Fruit fly (Drosophila melanogaster) whole organism, embryonic: Measurements from ENCODE around the gene Dhpr.

ENCODE experiments used
- Abd-B ChIP-seq: fragments of 200-800 bp; sonication (Bioruptor generic); optimal IDR thresholded peaks from 2 replicates; lab custom pipeline; 2018; ENCODE audit warnings: missing biosample characterization, mild to moderate bottlenecking, missing genetic modification characterization, moderate library complexity
- CG10543 ChIP-seq: fragments of 200-800 bp; sonication (Bioruptor generic); optimal IDR thresholded peaks from 3 replicates; lab custom pipeline; 2017; ENCODE audit warnings: missing biosample characterization, mild to moderate bottlenecking, missing genetic modification characterization, moderate library complexity
- CG10959 ChIP-seq: fragments of 200-800 bp; sonication (Bioruptor generic); IDR thresholded peaks from 2 replicates; pipeline ENCODE4 v1.3.6; 2022; ENCODE audit warnings: missing biosample characterization, missing genetic modification characterization
- CG12219 ChIP-seq: fragments of 200-800 bp; sonication (Bioruptor generic); optimal IDR thresholded peaks from 3 replicates; lab custom pipeline; 2018; ENCODE audit warnings: missing biosample characterization, mild to moderate bottlenecking, missing genetic modification characterization
- CG12236 ChIP-seq: fragments of 200-800 bp; sonication (Bioruptor generic); optimal IDR thresholded peaks from 2 replicates; lab custom pipeline; 2016; ENCODE audit warnings: missing biosample characterization, missing genetic modification characterization
- CG12659 ChIP-seq: fragments of 200-800 bp; sonication (Bioruptor generic); optimal IDR thresholded peaks from 3 replicates; lab custom pipeline; 2017; ENCODE audit warnings: mild to moderate bottlenecking, missing biosample characterization, missing genetic modification reagents, missing genetic modification characterization
- CG15073 ChIP-seq: fragments of 200-800 bp; sonication (Bioruptor generic); optimal IDR thresholded peaks from 2 replicates; lab custom pipeline; 2016; ENCODE audit warnings: missing biosample characterization, missing genetic modification characterization
- CG17385 ChIP-seq: fragments of 200-800 bp; sonication (Bioruptor generic); optimal IDR thresholded peaks from 3 replicates; lab custom pipeline; 2018; ENCODE audit warnings: missing biosample characterization, mild to moderate bottlenecking, missing genetic modification characterization
- CG2875 ChIP-seq: fragments of 200-800 bp; sonication (Bioruptor generic); optimal IDR thresholded peaks from 2 replicates; lab custom pipeline; 2017; ENCODE audit warnings: missing biosample characterization, mild to moderate bottlenecking, missing genetic modification characterization, missing genetic modification reagents
- CG33213 ChIP-seq: fragments of 200-800 bp; sonication (Bioruptor generic); optimal IDR thresholded peaks from 3 replicates; lab custom pipeline; 2016; ENCODE audit warnings: missing biosample characterization, missing genetic modification characterization
- CG4617 ChIP-seq: fragments of 200-800 bp; sonication (Bioruptor generic); optimal IDR thresholded peaks from 3 replicates; lab custom pipeline; 2016; ENCODE audit warnings: missing biosample characterization, missing genetic modification characterization, borderline replicate concordance
- CG6175 ChIP-seq: fragments of 200-800 bp; sonication (Bioruptor generic); IDR thresholded peaks from 3 replicates; pipeline ENCODE4 v1.3.6; 2022; ENCODE audit warnings: missing biosample characterization, missing genetic modification characterization
- CG6765 ChIP-seq: fragments of 200-800 bp; sonication (Bioruptor generic); optimal IDR thresholded peaks from 3 replicates; lab custom pipeline; 2017; ENCODE audit warnings: missing biosample characterization, mild to moderate bottlenecking, missing genetic modification characterization
- CG7839 ChIP-seq: fragments of 200-800 bp; sonication (Bioruptor generic); optimal IDR thresholded peaks from 3 replicates; lab custom pipeline; 2018; ENCODE audit warnings: missing biosample characterization, mild to moderate bottlenecking, missing genetic modification characterization, moderate library complexity
- CG8388 ChIP-seq: fragments of 200-800 bp; sonication (Bioruptor generic); optimal IDR thresholded peaks from 2 replicates; lab custom pipeline; 2019; ENCODE audit warnings: missing biosample characterization, mild to moderate bottlenecking, missing genetic modification characterization, moderate library complexity
- CG8478 ChIP-seq: fragments of >200 bp; optimal IDR thresholded peaks from 2 replicates; lab custom pipeline; 2018
- CG8924 ChIP-seq: fragments of 200-800 bp; optimal IDR thresholded peaks from 3 replicates; lab custom pipeline; 2019; ENCODE audit warnings: missing biosample characterization, mild to moderate bottlenecking, missing genetic modification characterization, moderate library complexity
- CG9727 ChIP-seq: fragments of 200-800 bp; sonication (Bioruptor generic); optimal IDR thresholded peaks from 3 replicates; lab custom pipeline; 2017; ENCODE audit warnings: missing biosample characterization, mild to moderate bottlenecking, missing genetic modification characterization
- CG9932 ChIP-seq: fragments of 200-800 bp; sonication (Bioruptor generic); IDR thresholded peaks from 2 replicates; pipeline ENCODE4 v1.3.6; 2022; ENCODE audit warnings: missing biosample characterization, missing genetic modification characterization
- CoRest ChIP-seq: fragments of 200-800 bp; sonication (Bioruptor generic); optimal IDR thresholded peaks from 3 replicates; lab custom pipeline; 2018; ENCODE audit warnings: missing biosample characterization, mild to moderate bottlenecking, missing genetic modification characterization, moderate library complexity
- D19B ChIP-seq: fragments of 200-800 bp; sonication (Bioruptor generic); optimal IDR thresholded peaks from 2 replicates; lab custom pipeline; 2017; ENCODE audit warnings: missing biosample characterization, mild to moderate bottlenecking, missing genetic modification characterization
- Deaf1 ChIP-seq: fragments of 200-800 bp; optimal IDR thresholded peaks from 3 replicates; lab custom pipeline; 2019; ENCODE audit warnings: missing biosample characterization, mild to moderate bottlenecking, missing genetic modification characterization, moderate library complexity
- Dek ChIP-seq: fragments of 200-800 bp; sonication (Bioruptor generic); optimal IDR thresholded peaks from 3 replicates; lab custom pipeline; 2019; ENCODE audit warnings: missing biosample characterization, mild to moderate bottlenecking, missing genetic modification characterization, moderate library complexity
- E2f1 ChIP-seq: fragments of 200-800 bp; sonication (Bioruptor generic); IDR thresholded peaks from 2 replicates; pipeline ENCODE4 v1.3.6; 2022; ENCODE audit warnings: missing biosample characterization, missing genetic modification characterization
- ERR ChIP-seq: fragments of 200-800 bp; sonication (Bioruptor generic); optimal IDR thresholded peaks from 2 replicates; lab custom pipeline; 2016; ENCODE audit warnings: missing biosample characterization, missing genetic modification characterization
- Ets65A ChIP-seq: fragments of 200-800 bp; sonication (Bioruptor generic); peaks from one replicate; lab custom pipeline; 2016; ENCODE audit warnings: missing biosample characterization, missing genetic modification characterization
- Hr51 ChIP-seq, 2 experiments: fragments of 200-800 bp; sonication (Bioruptor generic); optimal IDR thresholded peaks; 2 replicates in 1 of 2; 3 replicates in 1 of 2; lab custom pipeline; 2016 to 2018; ENCODE audit warnings: missing biosample characterization in 2 of 2, missing genetic modification characterization in 2 of 2, mild to moderate bottlenecking in 1 of 2, moderate library complexity in 1 of 2
- Lim3 ChIP-seq: fragments of 200-800 bp; sonication (Bioruptor generic); IDR thresholded peaks from 2 replicates; pipeline ENCODE4 v1.3.6; 2022; ENCODE audit warnings: missing biosample characterization, missing genetic modification characterization
- Max ChIP-seq: fragments of 200-800 bp; sonication (Bioruptor generic); optimal IDR thresholded peaks from 2 replicates; lab custom pipeline; 2016; ENCODE audit warnings: missing biosample characterization, mild to moderate bottlenecking, missing genetic modification characterization
- Oli ChIP-seq: fragments of 200-800 bp; sonication (Bioruptor generic); optimal IDR thresholded peaks from 2 replicates; lab custom pipeline; 2018; ENCODE audit warnings: missing biosample characterization, mild to moderate bottlenecking, missing genetic modification characterization, moderate library complexity
- Rfx ChIP-seq: fragments of 200-800 bp; sonication (Bioruptor generic); IDR thresholded peaks from 2 replicates; pipeline ENCODE4 v1.3.6; 2022; ENCODE audit warnings: missing biosample characterization, missing genetic modification characterization
- Rx ChIP-seq: fragments of 200-800 bp; sonication (Bioruptor generic); IDR thresholded peaks from 2 replicates; pipeline ENCODE4 v1.3.6; 2022; ENCODE audit warnings: missing biosample characterization, missing genetic modification characterization
- Vsx1 ChIP-seq: fragments of 200-800 bp; sonication (Bioruptor generic); optimal IDR thresholded peaks from 2 replicates; lab custom pipeline; 2017; ENCODE audit warnings: missing biosample characterization, mild to moderate bottlenecking, missing genetic modification characterization, missing genetic modification reagents
- abd-A ChIP-seq: fragments of 200-800 bp; sonication (Bioruptor generic); optimal IDR thresholded peaks from 3 replicates; lab custom pipeline; 2019; ENCODE audit warnings: missing biosample characterization, mild to moderate bottlenecking, missing genetic modification characterization, moderate library complexity
- chm ChIP-seq: fragments of 200-800 bp; sonication (Bioruptor generic); IDR thresholded peaks from 2 replicates; pipeline ENCODE4 v1.3.6; 2022; ENCODE audit warnings: missing biosample characterization, missing genetic modification characterization
- cwo ChIP-seq: fragments of 200-800 bp; sonication (Bioruptor generic); optimal IDR thresholded peaks from 3 replicates; lab custom pipeline; 2017; ENCODE audit warnings: missing biosample characterization, missing genetic modification characterization, mild to moderate bottlenecking, moderate library complexity, missing genetic modification reagents
- disco-r ChIP-seq: fragments of 200-800 bp; sonication (Bioruptor generic); optimal IDR thresholded peaks from 2 replicates; lab custom pipeline; 2016; ENCODE audit warnings: missing biosample characterization, missing genetic modification characterization
- fd64A ChIP-seq: fragments of 200-800 bp; sonication (Bioruptor generic); optimal IDR thresholded peaks from 3 replicates; lab custom pipeline; 2018; ENCODE audit warnings: missing biosample characterization, mild to moderate bottlenecking, missing genetic modification characterization
- fd96Cb ChIP-seq: fragments of 200-800 bp; sonication (Bioruptor generic); optimal IDR thresholded peaks from 2 replicates; lab custom pipeline; 2018; ENCODE audit warnings: missing biosample characterization, mild to moderate bottlenecking, missing genetic modification characterization, moderate library complexity
- gcm ChIP-seq: fragments of 200-800 bp; sonication (Bioruptor generic); optimal IDR thresholded peaks from 2 replicates; lab custom pipeline; 2019; ENCODE audit warnings: missing biosample characterization, mild to moderate bottlenecking, missing genetic modification characterization, moderate library complexity
- hkb ChIP-seq, 2 experiments: fragments of 200-800 bp in 1 of 2; fragments of >200 bp in 1 of 2; sonication (Bioruptor generic) in 1 of 2; IDR thresholded peaks in 1 of 2; optimal IDR thresholded peaks in 1 of 2; 2 replicates each; pipeline versions ENCODE4 v1.3.6 to Lab custom; 2017 to 2022; ENCODE audit warnings: missing biosample characterization in 1 of 2, missing genetic modification characterization in 1 of 2
- ind ChIP-seq: fragments of 200-800 bp; sonication (Bioruptor generic); optimal IDR thresholded peaks from 3 replicates; lab custom pipeline; 2016; ENCODE audit warnings: missing biosample characterization, missing genetic modification characterization
- jumu ChIP-seq: fragments of 200-800 bp; sonication (Bioruptor generic); optimal IDR thresholded peaks from 3 replicates; lab custom pipeline; 2016; ENCODE audit warnings: missing biosample characterization, missing genetic modification characterization
- pb ChIP-seq: fragments of 200-800 bp; sonication (Bioruptor generic); optimal IDR thresholded peaks from 3 replicates; lab custom pipeline; 2016; ENCODE audit warnings: missing biosample characterization, missing genetic modification characterization
- phol ChIP-seq: fragments of 200-800 bp; sonication (Bioruptor generic); optimal IDR thresholded peaks from 3 replicates; lab custom pipeline; 2018; ENCODE audit warnings: missing biosample characterization, mild to moderate bottlenecking, missing genetic modification characterization, moderate library complexity
- row ChIP-seq: fragments of 200-800 bp; sonication (Bioruptor generic); IDR thresholded peaks from 3 replicates; pipeline ENCODE4 v1.3.6; 2022; ENCODE audit warnings: missing biosample characterization, missing genetic modification characterization
- sens-2 ChIP-seq: fragments of 200-800 bp; sonication (Bioruptor generic); IDR thresholded peaks from 2 replicates; pipeline ENCODE4 v1.3.6; 2022; ENCODE audit warnings: missing biosample characterization, missing genetic modification characterization
- tin ChIP-seq: fragments of 200-800 bp; sonication (Bioruptor generic); optimal IDR thresholded peaks from 3 replicates; lab custom pipeline; 2016; ENCODE audit warnings: missing biosample characterization, missing genetic modification characterization
- unc-4 ChIP-seq: fragments of 200-800 bp; sonication (Bioruptor generic); IDR thresholded peaks from 2 replicates; pipeline ENCODE4 v1.3.6; 2022; ENCODE audit warnings: missing biosample characterization, missing genetic modification characterization; ENCODE audit not compliant: partially characterized antibody

The Dhpr gene

DNA sequence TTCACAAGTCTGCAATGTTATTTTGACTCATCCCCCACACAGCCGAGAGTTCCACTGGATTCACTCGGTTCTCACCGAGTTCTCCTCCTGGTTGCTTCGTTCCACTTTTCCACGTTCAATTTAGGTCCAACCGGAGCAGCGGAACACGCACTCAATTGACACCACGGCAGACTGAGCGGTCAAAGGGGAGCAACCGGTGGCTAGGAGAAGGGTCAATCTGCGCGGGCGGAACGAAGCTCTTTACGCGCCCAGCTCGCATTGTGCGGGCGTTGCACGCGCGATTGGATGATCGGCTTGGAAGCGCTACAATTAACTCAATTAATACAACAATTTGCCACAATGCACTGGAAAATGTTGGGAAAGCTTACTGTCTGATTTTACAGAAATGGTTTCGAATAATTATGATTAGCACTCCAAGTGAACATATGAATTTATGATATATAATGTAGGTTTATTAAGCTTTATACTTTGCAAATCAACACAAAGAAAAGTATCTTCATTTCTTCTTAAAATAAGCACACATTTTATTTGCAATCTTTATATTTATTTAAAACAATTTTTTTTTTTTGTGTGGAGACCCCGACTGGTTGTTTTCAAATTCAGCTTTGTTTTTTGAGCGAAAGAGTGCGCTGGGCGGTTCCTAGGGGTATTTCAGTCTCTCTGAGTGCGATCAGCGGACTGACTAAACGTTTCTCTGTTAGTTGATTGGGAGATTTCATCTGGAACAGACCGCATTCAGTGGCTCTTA lies 41.8 kb upstream of the Dhpr start, which contains the start of gene CG32032:
CG32032 (plus strand) TSS at position 698 of the 748 bp plus-strand sequence.
- peak; percentile 7 for TF ChIP-seq CG6765 (GFP tag; lab: Kevin White, UChicago)
- peak; percentile 42 for TF ChIP-seq CG17385 (GFP tag; lab: Kevin White, UChicago)
- TF ChIP-seq jumu (GFP tag; lab: Kevin White, UChicago), result no peak
- peak; percentile 13 for TF ChIP-seq CG12659 (GFP tag; lab: Kevin White, UChicago)
- peak; percentile 14 for TF ChIP-seq CG9727 (GFP tag; lab: Kevin White, UChicago)
- TF ChIP-seq gcm (GFP tag; lab: Kevin White, UChicago), result peak; percentile 53
- peak; percentile 35 for TF ChIP-seq Oli
- peak; percentile 44 for TF ChIP-seq cwo
- TF ChIP-seq Rfx (GFP tag; lab: Robert Waterston, UW), result peak; percentile 42
- TF ChIP-seq tin, result no peak
- peak; percentile 24; the same call in 1 of the 2 replicates for TF ChIP-seq CG9932
- no peak for TF ChIP-seq Lim3
- TF ChIP-seq Dek (tag; lab: Kevin White, UChicago), result peak; percentile 8
- no peak for TF ChIP-seq CG2875 (GFP tag; lab: Kevin White, UChicago)
- TF ChIP-seq Deaf1, result no peak
- TF ChIP-seq unc-4, result no peak
- no peak for TF ChIP-seq CG7839 (tag; lab: Kevin White, UChicago)
- TF ChIP-seq D19B, result no peak
- no peak for TF ChIP-seq CG33213 (GFP tag; lab: Kevin White, UChicago)
- peak; percentile 24 for TF ChIP-seq phol (tag; lab: Kevin White, UChicago)
- TF ChIP-seq CG15073 (GFP tag; lab: Kevin White, UChicago), result no peak
- 0 out of 3 replicates have a peak, but pooled peaks have one; percentile 29 for TF ChIP-seq CG6175
- peak; percentile 30 for TF ChIP-seq CoRest
- no peak for TF ChIP-seq abd-A (tag; lab: Kevin White, UChicago)
- TF ChIP-seq fd64A (GFP tag; lab: Kevin White, UChicago), result no peak
- no peak for TF ChIP-seq hkb (optimal IDR thresholded peaks at IDR 0.05; lab: Kevin White, UChicago)
- 0 out of 2 replicates have a peak, but pooled peaks have one; percentile 8 for TF ChIP-seq hkb (GFP tag; IDR thresholded peaks at IDR 0.05; lab: Robert Waterston, UW)
- TF ChIP-seq ERR (GFP tag; lab: Kevin White, UChicago), result no peak
- TF ChIP-seq Hr51 (GFP tag; optimal IDR thresholded peaks at IDR 0.05; lab: Kevin White, UChicago), result peak in 1 of 2 experiments; percentile 51
- 0 out of 2 replicates have a peak, but pooled peaks have one; percentile 35 for TF ChIP-seq E2f1 (GFP tag; lab: Robert Waterston, UW)
- TF ChIP-seq CG8924 (tag; lab: Kevin White, UChicago), result peak; percentile 10
- TF ChIP-seq Rx (GFP tag; lab: Robert Waterston, UW), result no peak
- no peak for TF ChIP-seq Max
- no peak for TF ChIP-seq pb (GFP tag; lab: Kevin White, UChicago)
- peak; percentile 2 for TF ChIP-seq fd96Cb
- peak; percentile 11 for TF ChIP-seq CG10543 (GFP tag; lab: Kevin White, UChicago)
- peak; percentile 32 for TF ChIP-seq Ets65A (GFP tag; lab: Kevin White, UChicago)
- no peak for TF ChIP-seq CG4617 (GFP tag; lab: Kevin White, UChicago)
- TF ChIP-seq row, result peak; percentile 56
- TF ChIP-seq disco-r (GFP tag; lab: Kevin White, UChicago), result no peak
- TF ChIP-seq CG12219 (GFP tag; lab: Kevin White, UChicago), result no peak
- TF ChIP-seq Vsx1, result no peak
- TF ChIP-seq sens-2 (GFP tag; lab: Robert Waterston, UW), result no peak
- no peak for TF ChIP-seq ind
- no peak for TF ChIP-seq CG8478
- peak; percentile 9 for TF ChIP-seq Abd-B
- no peak for TF ChIP-seq chm (GFP tag; lab: Robert Waterston, UW)
- no peak for TF ChIP-seq CG12236 (GFP tag; lab: Kevin White, UChicago)
- no peak for TF ChIP-seq CG8388 (GFP tag; lab: Kevin White, UChicago)
- 0 out of 2 replicates have a peak, but pooled peaks have one; percentile 12 for TF ChIP-seq CG10959 (GFP tag; lab: Robert Waterston, UW)
